Worm (Caenorhabditis elegans) whole organism, late embryonic: ENCODE measurements around the gene F13H8.11.

Experiments used
- F13H6.1 ChIP-seq: sonication (generic microtip); optimal IDR thresholded peaks from 2 replicates; lab custom pipeline; 2016; ENCODE audit warnings: missing genetic modification characterization, missing compliant biosample characterization
- sdc-2 ChIP-seq: sonication (generic microtip); optimal IDR thresholded peaks from 2 replicates; lab custom pipeline; 2016; ENCODE audit warnings: missing genotype, missing genetic modification characterization, missing compliant biosample characterization
- ttx-3 ChIP-seq: sonication (generic microtip); optimal IDR thresholded peaks from 2 replicates; lab custom pipeline; 2016; ENCODE audit warnings: missing genetic modification reagents, missing genetic modification characterization, missing compliant biosample characterization

ce11 chrII:6288104-6288503 lies 28.3 kb upstream of the F13H8.11 start:
- TF ChIP-seq ttx-3 (tag; lab: Kevin White, UChicago) (no peak), F13H6.1 (tag; lab: Kevin White, UChicago) (no peak), sdc-2 (tag; lab: Kevin White, UChicago) (no peak)
